Worm (Caenorhabditis elegans): ENCODE results near the gene C54D10.4.

ce11 chrV:12415656-12416055 lies 5.1 kb downstream of the C54D10.4 start, which contains the start of gene cdr-2:
- TF ChIP-seq ama-1 (optimal IDR thresholded peaks at IDR 0.05) (no peak), B0310.2 (tag; optimal IDR thresholded peaks at IDR 0.05) (no peak), flt-1 (GFP tag; IDR thresholded peaks at IDR 0.05) (no peak), scrt-1 (GFP tag; IDR thresholded peaks at IDR 0.05) (no peak), ceh-36 (tag; optimal IDR thresholded peaks at IDR 0.05) (no peak), hnd-1 (tag; optimal IDR thresholded peaks at IDR 0.05) (no peak), ets-7 (tag; optimal IDR thresholded peaks at IDR 0.05) (no peak), tra-4 (tag; optimal IDR thresholded peaks at IDR 0.05) (no peak), tbx-11 (GFP tag; IDR thresholded peaks at IDR 0.05) (no peak), F13C5.2 (tag; optimal IDR thresholded peaks at IDR 0.05) (no peak), aly-1 (tag; optimal IDR thresholded peaks at IDR 0.05) (no peak), hmg-4 (GFP tag; optimal IDR thresholded peaks at IDR 0.05) (no peak), ceh-13 (GFP tag; optimal IDR thresholded peaks at IDR 0.05) (no peak), tbx-37 (GFP tag; conservative IDR thresholded peaks at IDR 0.05) (no peak)

Data from whole organism, early embryonic.